Fruit fly (Drosophila melanogaster) whole organism, embryonic: ENCODE results near the gene CG6959.

Source experiments
- CG11456 ChIP-seq: fragments of 200-800 bp; sonication (Bioruptor generic); IDR thresholded peaks from 3 replicates; pipeline ENCODE4 v1.3.6; 2022; ENCODE audit warnings: missing biosample characterization, missing genetic modification characterization
- CG11504 ChIP-seq: fragments of 200-800 bp; sonication (Bioruptor generic); optimal IDR thresholded peaks from 3 replicates; lab custom pipeline; 2019; ENCODE audit warnings: missing biosample characterization, mild to moderate bottlenecking, missing genetic modification characterization, moderate library complexity
- CG12104 ChIP-seq: fragments of 200-800 bp; sonication (Bioruptor generic); optimal IDR thresholded peaks from 3 replicates; lab custom pipeline; 2016; ENCODE audit warnings: missing biosample characterization, missing genetic modification characterization
- CG12391 ChIP-seq: fragments of 200-800 bp; sonication (Bioruptor generic); optimal IDR thresholded peaks from 3 replicates; lab custom pipeline; 2018; ENCODE audit warnings: missing biosample characterization, mild to moderate bottlenecking, missing genetic modification characterization, moderate library complexity
- CG14860 ChIP-seq: fragments of 200-800 bp; sonication (Bioruptor generic); IDR thresholded peaks from 3 replicates; pipeline ENCODE4 v1.3.6; 2022; ENCODE audit warnings: missing biosample characterization, missing genetic modification characterization; ENCODE audit not compliant: partially characterized antibody
- CG16815 ChIP-seq: fragments of 200-800 bp; sonication (Bioruptor generic); optimal IDR thresholded peaks from 3 replicates; lab custom pipeline; 2017; ENCODE audit warnings: missing biosample characterization, mild to moderate bottlenecking, missing genetic modification characterization
- CG17186 ChIP-seq: fragments of 200-800 bp; sonication (Bioruptor generic); optimal IDR thresholded peaks from 3 replicates; lab custom pipeline; 2017; ENCODE audit warnings: missing biosample characterization, missing genetic modification reagents, missing genetic modification characterization
- CG17802 ChIP-seq: fragments of 200-800 bp; sonication (Bioruptor generic); optimal IDR thresholded peaks from 2 replicates; lab custom pipeline; 2018; ENCODE audit warnings: missing biosample characterization, mild to moderate bottlenecking, missing genetic modification characterization, moderate library complexity
- CG17829 ChIP-seq: fragments of 200-800 bp; optimal IDR thresholded peaks from 2 replicates; lab custom pipeline; 2019; ENCODE audit warnings: missing biosample characterization, mild to moderate bottlenecking, missing genetic modification characterization, moderate library complexity
- CG2889 ChIP-seq: fragments of 200-800 bp; sonication (Bioruptor generic); IDR thresholded peaks from 3 replicates; pipeline ENCODE4 v1.3.6; 2022; ENCODE audit warnings: missing biosample characterization, missing genetic modification characterization
- CG30403 ChIP-seq: fragments of 200-800 bp; sonication (Bioruptor generic); optimal IDR thresholded peaks from 3 replicates; lab custom pipeline; 2016; ENCODE audit warnings: missing biosample characterization, missing genetic modification characterization
- CG30431 ChIP-seq: fragments of 200-800 bp; sonication (Bioruptor generic); optimal IDR thresholded peaks from 2 replicates; lab custom pipeline; 2017; ENCODE audit warnings: missing biosample characterization, missing genetic modification characterization
- CG31388 ChIP-seq: fragments of 200-800 bp; sonication (Bioruptor generic); optimal IDR thresholded peaks from 2 replicates; lab custom pipeline; 2016; ENCODE audit warnings: missing biosample characterization, missing genetic modification characterization
- CG32532 ChIP-seq: fragments of 200-800 bp; sonication (Bioruptor generic); IDR thresholded peaks from 2 replicates; pipeline ENCODE4 v1.3.6; 2022; ENCODE audit warnings: missing biosample characterization, missing genetic modification characterization
- CG3281 ChIP-seq: fragments of 200-800 bp; sonication (Bioruptor generic); optimal IDR thresholded peaks from 3 replicates; lab custom pipeline; 2017; ENCODE audit warnings: missing biosample characterization, mild to moderate bottlenecking, missing genetic modification characterization
- CG3838 ChIP-seq: fragments of 200-800 bp; sonication (Bioruptor generic); optimal IDR thresholded peaks from 3 replicates; lab custom pipeline; 2016; ENCODE audit warnings: missing biosample characterization, missing genetic modification characterization
- CG4730 ChIP-seq: fragments of 200-800 bp; sonication (Bioruptor generic); IDR thresholded peaks from 2 replicates; pipeline ENCODE4 v1.3.6; 2022; ENCODE audit warnings: missing biosample characterization, missing genetic modification characterization
- CG4820 ChIP-seq: fragments of 200-800 bp; sonication (Bioruptor generic); optimal IDR thresholded peaks from 3 replicates; lab custom pipeline; 2016; ENCODE audit warnings: missing biosample characterization, missing genetic modification characterization
- CG6254 ChIP-seq: fragments of 200-800 bp; sonication (Bioruptor generic); optimal IDR thresholded peaks from 3 replicates; lab custom pipeline; 2017; ENCODE audit warnings: mild to moderate bottlenecking, missing biosample characterization, missing genetic modification reagents, missing genetic modification characterization
- CG6813 ChIP-seq: fragments of 200-800 bp; sonication (Bioruptor generic); optimal IDR thresholded peaks from 2 replicates; lab custom pipeline; 2017; ENCODE audit warnings: missing biosample characterization, missing genetic modification characterization, mild to moderate bottlenecking, moderate library complexity, missing genetic modification reagents
- CG7372 ChIP-seq: fragments of 200-800 bp; sonication (Bioruptor generic); IDR thresholded peaks from 2 replicates; pipeline ENCODE4 v1.3.6; 2022; ENCODE audit warnings: missing biosample characterization, missing genetic modification characterization
- CG7786 ChIP-seq: fragments of 200-800 bp; sonication (Bioruptor generic); optimal IDR thresholded peaks from 2 replicates; lab custom pipeline; 2016; ENCODE audit warnings: missing biosample characterization, missing genetic modification characterization
- CG7928 ChIP-seq: fragments of 200-800 bp; sonication (Bioruptor generic); optimal IDR thresholded peaks from 2 replicates; lab custom pipeline; 2017; ENCODE audit warnings: missing biosample characterization, mild to moderate bottlenecking, missing genetic modification characterization
- CG7963 ChIP-seq: fragments of 200-800 bp; sonication (Bioruptor generic); IDR thresholded peaks from 3 replicates; pipeline ENCODE4 v1.3.6; 2022; ENCODE audit warnings: missing biosample characterization, missing genetic modification characterization; ENCODE audit not compliant: partially characterized antibody
- CG8924 ChIP-seq: fragments of 200-800 bp; optimal IDR thresholded peaks from 3 replicates; lab custom pipeline; 2019; ENCODE audit warnings: missing biosample characterization, mild to moderate bottlenecking, missing genetic modification characterization, moderate library complexity
- D ChIP-seq, 2 experiments: fragments of 200-800 bp in 1 of 2; fragments of >200 bp in 1 of 2; sonication (Bioruptor generic) in 1 of 2; optimal IDR thresholded peaks; 2 replicates in 1 of 2; 3 replicates in 1 of 2; lab custom pipeline; 2017; ENCODE audit warnings: mild to moderate bottlenecking in 1 of 2, missing biosample characterization in 1 of 2, missing genetic modification characterization in 1 of 2, missing genetic modification reagents in 1 of 2
- Hey ChIP-seq: fragments of 200-800 bp; sonication (Bioruptor generic); optimal IDR thresholded peaks from 3 replicates; lab custom pipeline; 2018; ENCODE audit warnings: missing biosample characterization, mild to moderate bottlenecking, missing genetic modification characterization
- Hmr ChIP-seq: fragments of 200-800 bp; sonication (Bioruptor generic); optimal IDR thresholded peaks from 3 replicates; lab custom pipeline; 2017; ENCODE audit warnings: mild to moderate bottlenecking, missing biosample characterization, missing genetic modification reagents, missing genetic modification characterization
- Hmx ChIP-seq: fragments of 200-800 bp; sonication (Bioruptor generic); optimal IDR thresholded peaks from 2 replicates; lab custom pipeline; 2016; ENCODE audit warnings: missing biosample characterization, missing genetic modification characterization
- Mad ChIP-seq: fragments of 200-800 bp; sonication (Bioruptor generic); optimal IDR thresholded peaks from 2 replicates; lab custom pipeline; 2016; ENCODE audit warnings: missing biosample characterization, missing genetic modification characterization
- Mrtf ChIP-seq: fragments of 200-800 bp; sonication (Bioruptor generic); IDR thresholded peaks from 3 replicates; pipeline ENCODE4 v1.3.6; 2022; ENCODE audit warnings: missing biosample characterization, missing genetic modification characterization
- NC2β ChIP-seq: fragments of 200-800 bp; sonication (Bioruptor generic); optimal IDR thresholded peaks from 2 replicates; lab custom pipeline; 2016; ENCODE audit warnings: missing biosample characterization, missing genetic modification characterization
- Taf1 ChIP-seq: fragments of 200-800 bp; sonication (Bioruptor generic); IDR thresholded peaks from 2 replicates; pipeline ENCODE4 v1.3.6; 2022; ENCODE audit warnings: missing biosample characterization, missing genetic modification characterization
- cato ChIP-seq: fragments of 200-800 bp; sonication (Bioruptor generic); optimal IDR thresholded peaks from 2 replicates; lab custom pipeline; 2016; ENCODE audit warnings: missing biosample characterization, missing genetic modification characterization, borderline replicate concordance
- chinmo ChIP-seq: fragments of 200-800 bp; sonication (Bioruptor generic); IDR thresholded peaks from 4 replicates; pipeline ENCODE4 v1.3.6; 2022; ENCODE audit warnings: missing biosample characterization, missing genetic modification characterization; ENCODE audit not compliant: partially characterized antibody
- crp ChIP-seq, 2 experiments: fragments of 200-800 bp; sonication (Bioruptor generic); optimal IDR thresholded peaks; 2 replicates in 1 of 2; 3 replicates in 1 of 2; lab custom pipeline; 2017; ENCODE audit warnings: missing biosample characterization in 2 of 2, missing genetic modification characterization in 2 of 2, mild to moderate bottlenecking in 1 of 2, moderate library complexity in 1 of 2
- disco-r ChIP-seq: fragments of 200-800 bp; sonication (Bioruptor generic); optimal IDR thresholded peaks from 2 replicates; lab custom pipeline; 2016; ENCODE audit warnings: missing biosample characterization, missing genetic modification characterization
- dmrt99B ChIP-seq: fragments of 200-800 bp; sonication (Bioruptor generic); optimal IDR thresholded peaks from 2 replicates; lab custom pipeline; 2018; ENCODE audit warnings: missing biosample characterization, mild to moderate bottlenecking, missing genetic modification characterization, moderate library complexity
- ewg ChIP-seq: fragments of 200-800 bp; sonication (Bioruptor generic); optimal IDR thresholded peaks from 3 replicates; lab custom pipeline; 2017; ENCODE audit warnings: mild to moderate bottlenecking, missing biosample characterization, missing genetic modification reagents, missing genetic modification characterization
- ken ChIP-seq: fragments of 200-800 bp; sonication (Bioruptor generic); IDR thresholded peaks from 3 replicates; pipeline ENCODE4 v1.3.6; 2022; ENCODE audit warnings: missing biosample characterization, missing genetic modification characterization
- mirr ChIP-seq: fragments of 200-800 bp; sonication (Bioruptor generic); optimal IDR thresholded peaks from 3 replicates; lab custom pipeline; 2018; ENCODE audit warnings: missing biosample characterization, mild to moderate bottlenecking, missing genetic modification characterization
- odd ChIP-seq: fragments of 200-800 bp; sonication (Bioruptor generic); optimal IDR thresholded peaks from 2 replicates; lab custom pipeline; 2017; ENCODE audit warnings: missing biosample characterization, mild to moderate bottlenecking, missing genetic modification characterization
- repo ChIP-seq: fragments of 200-800 bp; sonication (Bioruptor generic); optimal IDR thresholded peaks from 2 replicates; lab custom pipeline; 2016; ENCODE audit warnings: missing biosample characterization, missing genetic modification characterization
- salm ChIP-seq: fragments of 200-800 bp; sonication (Bioruptor generic); optimal IDR thresholded peaks from 2 replicates; lab custom pipeline; 2018; ENCODE audit warnings: missing biosample characterization, mild to moderate bottlenecking, missing genetic modification characterization
- ssp ChIP-seq: fragments of 200-800 bp; sonication (Bioruptor generic); IDR thresholded peaks from 2 replicates; pipeline ENCODE4 v1.3.6; 2022; ENCODE audit warnings: missing biosample characterization, missing genetic modification characterization
- trh ChIP-seq: fragments of 200-800 bp; sonication (Bioruptor generic); optimal IDR thresholded peaks from 2 replicates; lab custom pipeline; 2016; ENCODE audit warnings: missing biosample characterization, missing genetic modification characterization
- wek ChIP-seq: fragments of 200-800 bp; sonication (Bioruptor generic); optimal IDR thresholded peaks from 3 replicates; lab custom pipeline; 2018; ENCODE audit warnings: missing biosample characterization, mild to moderate bottlenecking, missing genetic modification characterization, moderate library complexity

CG6959 gene

DNA sequence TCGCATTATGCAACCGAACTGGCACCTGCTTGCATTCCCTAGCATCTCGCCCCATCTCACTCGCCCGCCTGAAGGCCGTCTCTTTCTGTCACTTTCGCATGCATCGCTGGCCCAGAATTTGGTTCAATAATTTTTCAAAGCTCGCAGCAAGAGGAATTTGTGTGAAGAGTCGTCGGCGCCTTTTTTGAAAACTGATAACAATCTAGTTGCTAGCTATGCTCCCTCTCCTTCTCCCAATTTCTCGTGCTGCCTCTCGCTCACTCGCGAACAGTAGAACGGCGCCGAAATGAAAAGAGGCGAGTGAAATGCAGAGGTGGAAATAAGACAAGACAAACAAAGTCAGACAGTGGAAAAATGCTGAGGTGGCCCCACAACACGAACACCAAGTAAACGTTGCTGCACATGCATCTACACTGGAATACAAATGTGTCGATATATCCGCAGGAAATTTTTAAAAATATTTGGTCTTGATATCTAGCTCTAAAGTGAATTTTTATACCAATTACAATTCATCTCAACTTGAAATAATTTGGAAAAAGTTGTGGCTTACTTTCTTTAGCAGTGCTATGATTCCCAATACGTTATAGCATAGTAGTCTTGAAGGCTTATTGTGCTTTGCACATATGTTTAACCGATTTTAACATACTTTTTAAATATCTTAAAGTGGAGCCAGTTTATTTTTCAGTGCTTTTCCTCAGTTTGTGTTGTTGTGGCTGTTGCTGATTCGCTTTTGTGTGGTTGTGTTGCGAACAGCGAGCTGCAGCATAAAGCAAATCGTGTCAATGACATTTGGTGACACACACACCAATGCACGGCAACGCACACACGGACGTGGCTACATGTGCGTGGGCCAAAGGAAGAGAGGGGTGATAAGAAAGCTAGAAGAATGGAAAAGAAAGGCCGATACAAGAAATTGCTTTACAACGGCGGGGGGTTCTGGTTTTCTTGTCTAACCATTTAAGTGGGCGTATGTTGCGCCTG, 18.1 kb downstream of the CG6959 start (continued):
- TF ChIP-seq CG4820, result peak; percentile 81
- TF ChIP-seq CG30431 (GFP tag; lab: Kevin White, UChicago), result peak; percentile 79
- no peak for TF ChIP-seq CG2889
- no peak for TF ChIP-seq Mrtf
- TF ChIP-seq CG17829 (tag; lab: Kevin White, UChicago), result peak; percentile 91
- peak; percentile 49 for TF ChIP-seq CG7786 (GFP tag; lab: Kevin White, UChicago)
- TF ChIP-seq disco-r, result peak; percentile 57
- TF ChIP-seq CG3281, result no peak
- no peak for TF ChIP-seq CG32532 (GFP tag; lab: Robert Waterston, UW)
- peak; percentile 70 for TF ChIP-seq cato (GFP tag; lab: Kevin White, UChicago)
- peak; percentile 67 for TF ChIP-seq wek
- peak; percentile 89 for TF ChIP-seq CG12391 (tag; lab: Kevin White, UChicago)
- TF ChIP-seq dmrt99B (tag; lab: Kevin White, UChicago), result peak; percentile 90
- TF ChIP-seq Mad, result peak; percentile 51
- peak; percentile 87 for TF ChIP-seq CG8924 (tag; lab: Kevin White, UChicago)
- peak; percentile 83 for TF ChIP-seq CG30403 (GFP tag; lab: Kevin White, UChicago)
- peak; percentile 84 for TF ChIP-seq CG17186 (GFP tag; lab: Kevin White, UChicago)
- TF ChIP-seq CG11456, result no peak
- TF ChIP-seq CG16815 (GFP tag; lab: Kevin White, UChicago), result peak; percentile 61
- peak; percentile 39; the same call in 1 of the 2 replicates for TF ChIP-seq CG4730 (GFP tag; lab: Robert Waterston, UW)
- no peak for TF ChIP-seq Hey (tag; lab: Kevin White, UChicago)
- TF ChIP-seq Hmr, result no peak
- TF ChIP-seq D (optimal IDR thresholded peaks at IDR 0.05; lab: Kevin White, UChicago), result no peak
- TF ChIP-seq D (GFP tag; optimal IDR thresholded peaks at IDR 0.05; lab: Kevin White, UChicago), result peak; percentile 93
- peak; percentile 47 for TF ChIP-seq CG6813 (GFP tag; lab: Kevin White, UChicago)
- TF ChIP-seq CG12104, result peak; percentile 48
- peak; percentile 36 for TF ChIP-seq CG31388 (GFP tag; lab: Kevin White, UChicago)
- no peak for TF ChIP-seq CG7372 (GFP tag; lab: Robert Waterston, UW)
- TF ChIP-seq CG7928, result no peak
- peak; percentile 90 for TF ChIP-seq CG6254 (GFP tag; lab: Kevin White, UChicago)
- peak; percentile 21; the same call in 1 of the 3 replicates for TF ChIP-seq ken (GFP tag; lab: Robert Waterston, UW)
- TF ChIP-seq CG17802 (tag; lab: Kevin White, UChicago), result peak; percentile 59
- no peak for TF ChIP-seq Hmx (GFP tag; lab: Kevin White, UChicago)
- no peak for TF ChIP-seq chinmo (GFP tag; lab: Robert Waterston, UW)
- TF ChIP-seq mirr (GFP tag; lab: Kevin White, UChicago), result no peak
- peak; percentile 40 for TF ChIP-seq repo
- TF ChIP-seq CG11504 (tag; lab: Kevin White, UChicago), result peak; percentile 89
- peak; percentile 75 for TF ChIP-seq NC2β
- TF ChIP-seq ssp, result peak; percentile 66
- peak; percentile 9 for TF ChIP-seq CG3838 (GFP tag; lab: Kevin White, UChicago)
- peak; percentile 4 for TF ChIP-seq trh (GFP tag; lab: Kevin White, UChicago)
- peak in 1 of 2 experiments; percentile 50 for TF ChIP-seq crp (GFP tag; optimal IDR thresholded peaks at IDR 0.05; lab: Kevin White, UChicago)
- no peak for TF ChIP-seq CG7963 (GFP tag; lab: Robert Waterston, UW)
- no peak for TF ChIP-seq CG14860
- peak; percentile 76 for TF ChIP-seq salm
- peak; percentile 51 for TF ChIP-seq odd (GFP tag; lab: Kevin White, UChicago)
- no peak for TF ChIP-seq Taf1
- TF ChIP-seq ewg (GFP tag; lab: Kevin White, UChicago), result peak; percentile 85
